Worm (Caenorhabditis elegans) whole organism, L1 larva: Measurements from ENCODE around the gene K10B3.1.

Source experiments
- efl-1 ChIP-seq, 4 experiments: fragments of 150-350 bp; optimal IDR thresholded peaks in 3 of 4; peaks in 1 of 4; 1 replicate in 1 of 4; 2 replicates in 3 of 4; lab custom pipeline; 2014; ENCODE audit warnings: missing biosample characterization in 2 of 4, missing genetic modification characterization in 2 of 4, missing genetic modification reagents in 2 of 4
- nhr-11 ChIP-seq: fragments of 150-350 bp; optimal IDR thresholded peaks from 2 replicates; lab custom pipeline; 2014; ENCODE audit warnings: missing biosample characterization, missing genetic modification characterization
- nhr-90 ChIP-seq: sonication (generic microtip); optimal IDR thresholded peaks from 2 replicates; lab custom pipeline; 2016; ENCODE audit warnings: mild to moderate bottlenecking, missing genetic modification characterization, missing compliant biosample characterization; ENCODE audit not compliant: poor library complexity

DNA sequence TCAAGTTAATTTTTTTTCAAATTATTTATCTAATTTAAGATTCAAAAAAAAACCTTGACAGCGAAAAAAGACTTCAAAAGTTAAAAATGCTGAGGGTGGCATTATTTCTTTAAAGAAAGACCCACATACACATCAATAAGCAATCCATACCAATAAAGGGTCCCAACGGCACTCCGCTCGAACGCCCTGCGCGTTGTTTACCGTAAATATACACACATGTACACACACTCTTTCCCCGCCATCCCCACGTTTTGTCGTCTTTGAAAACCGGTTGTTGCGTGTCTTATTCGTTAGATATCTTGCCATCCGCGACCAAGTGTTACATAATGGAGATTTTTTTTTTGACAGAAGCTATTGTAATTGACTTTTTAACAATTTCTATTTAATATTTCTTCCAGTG, 24.3 kb downstream of the K10B3.1 start, which contains the start of gene gcc-1:
- TF ChIP-seq efl-1 (optimal IDR thresholded peaks at IDR 0.05; lab: Kevin White, UChicago) (peak; percentile 20 to 31), efl-1 (GFP tag; optimal IDR thresholded peaks at IDR 0.05 in 1 of 2; lab: Kevin White, UChicago) (peak; percentile 16 to 34), nhr-90 (tag; lab: Kevin White, UChicago) (peak; percentile 55), nhr-11 (tag; lab: Kevin White, UChicago) (no peak)
